Fruit fly (Drosophila melanogaster) whole organism, embryonic: ENCODE data around the gene CG9184.
A peak's percentile ranks its signal among the peaks of the same experiment; 100 is the strongest.

Experiments used
- Antp ChIP-seq: fragments of 200-800 bp; sonication (Bioruptor generic); optimal IDR thresholded peaks from 3 replicates; lab custom pipeline; 2016; ENCODE audit warnings: missing biosample characterization, missing genetic modification characterization
- CG10209 ChIP-seq: fragments of 200-800 bp; sonication (Bioruptor generic); optimal IDR thresholded peaks from 3 replicates; lab custom pipeline; 2017; ENCODE audit warnings: missing biosample characterization, mild to moderate bottlenecking, missing genetic modification characterization, missing genetic modification reagents
- CG11093 ChIP-seq: fragments of 200-800 bp; sonication (Bioruptor generic); IDR thresholded peaks from 3 replicates; pipeline ENCODE4 v1.3.6; 2022; ENCODE audit warnings: missing biosample characterization, missing genetic modification characterization
- CG11504 ChIP-seq: fragments of 200-800 bp; sonication (Bioruptor generic); optimal IDR thresholded peaks from 3 replicates; lab custom pipeline; 2019; ENCODE audit warnings: missing biosample characterization, mild to moderate bottlenecking, missing genetic modification characterization, moderate library complexity
- CG15601 ChIP-seq: fragments of 200-800 bp; sonication (Bioruptor generic); optimal IDR thresholded peaks from 3 replicates; lab custom pipeline; 2019; ENCODE audit warnings: missing biosample characterization, mild to moderate bottlenecking, missing genetic modification characterization, moderate library complexity
- CG17361 ChIP-seq: fragments of 200-800 bp; sonication (Bioruptor generic); IDR thresholded peaks from 3 replicates; pipeline ENCODE4 v1.3.6; 2022; ENCODE audit warnings: missing biosample characterization, missing genetic modification characterization
- CG18599 ChIP-seq: fragments of 200-800 bp; sonication (Bioruptor generic); optimal IDR thresholded peaks from 3 replicates; lab custom pipeline; 2017; ENCODE audit warnings: missing biosample characterization, missing genetic modification characterization, mild to moderate bottlenecking, moderate library complexity, missing genetic modification reagents
- CG2120 ChIP-seq: fragments of 200-800 bp; sonication (Bioruptor generic); optimal IDR thresholded peaks from 3 replicates; lab custom pipeline; 2016; ENCODE audit warnings: missing biosample characterization, missing genetic modification characterization
- CG2678 ChIP-seq: fragments of 200-800 bp; sonication (Bioruptor generic); optimal IDR thresholded peaks from 3 replicates; lab custom pipeline; 2019; ENCODE audit warnings: missing biosample characterization, mild to moderate bottlenecking, missing genetic modification characterization, moderate library complexity
- CG2712 ChIP-seq: fragments of 200-800 bp; optimal IDR thresholded peaks from 3 replicates; lab custom pipeline; 2019; ENCODE audit warnings: missing biosample characterization, mild to moderate bottlenecking, missing genetic modification characterization, moderate library complexity
- CG31388 ChIP-seq: fragments of 200-800 bp; sonication (Bioruptor generic); optimal IDR thresholded peaks from 2 replicates; lab custom pipeline; 2016; ENCODE audit warnings: missing biosample characterization, missing genetic modification characterization
- CG31441 ChIP-seq: fragments of 200-800 bp; sonication (Bioruptor generic); IDR thresholded peaks from 2 replicates; pipeline ENCODE4 v1.3.6; 2022; ENCODE audit warnings: missing biosample characterization, missing genetic modification characterization
- CG3281 ChIP-seq: fragments of 200-800 bp; sonication (Bioruptor generic); optimal IDR thresholded peaks from 3 replicates; lab custom pipeline; 2017; ENCODE audit warnings: missing biosample characterization, mild to moderate bottlenecking, missing genetic modification characterization
- CG34376 ChIP-seq: fragments of 200-800 bp; sonication (Bioruptor generic); optimal IDR thresholded peaks from 2 replicates; lab custom pipeline; 2018; ENCODE audit warnings: missing biosample characterization, mild to moderate bottlenecking, missing genetic modification characterization
- CG4730 ChIP-seq: fragments of 200-800 bp; sonication (Bioruptor generic); IDR thresholded peaks from 2 replicates; pipeline ENCODE4 v1.3.6; 2022; ENCODE audit warnings: missing biosample characterization, missing genetic modification characterization
- CG5953 ChIP-seq: fragments of 200-800 bp; sonication (Bioruptor generic); IDR thresholded peaks from 2 replicates; pipeline ENCODE4 v1.3.6; 2022; ENCODE audit warnings: missing biosample characterization, missing genetic modification characterization
- CG6689 ChIP-seq: fragments of 200-800 bp; sonication (Bioruptor generic); IDR thresholded peaks from 2 replicates; pipeline ENCODE4 v1.3.6; 2022; ENCODE audit warnings: missing biosample characterization, missing genetic modification characterization
- CG7839 ChIP-seq: fragments of 200-800 bp; sonication (Bioruptor generic); optimal IDR thresholded peaks from 3 replicates; lab custom pipeline; 2018; ENCODE audit warnings: missing biosample characterization, mild to moderate bottlenecking, missing genetic modification characterization, moderate library complexity
- CG8290 ChIP-seq, 3 experiments: fragments of 200-800 bp; sonication (Bioruptor generic); optimal IDR thresholded peaks; 2 replicates each; lab custom pipeline; 2016 to 2019; ENCODE audit warnings: missing biosample characterization in 3 of 3, missing genetic modification characterization in 3 of 3, mild to moderate bottlenecking in 2 of 3, moderate library complexity in 1 of 3
- CG9727 ChIP-seq: fragments of 200-800 bp; sonication (Bioruptor generic); optimal IDR thresholded peaks from 3 replicates; lab custom pipeline; 2017; ENCODE audit warnings: missing biosample characterization, mild to moderate bottlenecking, missing genetic modification characterization
- Chrac-16 ChIP-seq: fragments of 200-800 bp; sonication (Bioruptor generic); optimal IDR thresholded peaks from 3 replicates; lab custom pipeline; 2016; ENCODE audit warnings: missing biosample characterization, missing genetic modification characterization
- Deaf1 ChIP-seq: fragments of 200-800 bp; optimal IDR thresholded peaks from 3 replicates; lab custom pipeline; 2019; ENCODE audit warnings: missing biosample characterization, mild to moderate bottlenecking, missing genetic modification characterization, moderate library complexity
- Drgx ChIP-seq: fragments of 200-800 bp; sonication (Bioruptor generic); IDR thresholded peaks from 2 replicates; pipeline ENCODE4 v1.3.6; 2022; ENCODE audit warnings: missing biosample characterization, missing genetic modification characterization
- Hmr ChIP-seq: fragments of 200-800 bp; sonication (Bioruptor generic); optimal IDR thresholded peaks from 3 replicates; lab custom pipeline; 2017; ENCODE audit warnings: mild to moderate bottlenecking, missing biosample characterization, missing genetic modification reagents, missing genetic modification characterization
- Hr39 ChIP-seq: fragments of >200 bp; optimal IDR thresholded peaks from 2 replicates; lab custom pipeline; 2017
- Hr51 ChIP-seq, 2 experiments: fragments of 200-800 bp; sonication (Bioruptor generic); optimal IDR thresholded peaks; 2 replicates in 1 of 2; 3 replicates in 1 of 2; lab custom pipeline; 2016 to 2018; ENCODE audit warnings: missing biosample characterization in 2 of 2, missing genetic modification characterization in 2 of 2, mild to moderate bottlenecking in 1 of 2, moderate library complexity in 1 of 2
- MESR4 ChIP-seq: fragments of 200-800 bp; sonication (Bioruptor generic); optimal IDR thresholded peaks from 2 replicates; lab custom pipeline; 2018; ENCODE audit warnings: missing biosample characterization, mild to moderate bottlenecking, missing genetic modification characterization, moderate library complexity
- Max ChIP-seq: fragments of 200-800 bp; sonication (Bioruptor generic); optimal IDR thresholded peaks from 2 replicates; lab custom pipeline; 2016; ENCODE audit warnings: missing biosample characterization, mild to moderate bottlenecking, missing genetic modification characterization
- NC2α ChIP-seq: fragments of 200-800 bp; sonication (Bioruptor generic); optimal IDR thresholded peaks from 2 replicates; lab custom pipeline; 2016; ENCODE audit warnings: missing biosample characterization, missing genetic modification characterization
- NFAT ChIP-seq: fragments of 200-800 bp; sonication (Bioruptor generic); IDR thresholded peaks from 2 replicates; pipeline ENCODE4 v1.3.6; 2022; ENCODE audit warnings: missing biosample characterization, missing genetic modification characterization
- Pdp1 ChIP-seq, 2 experiments: fragments of 200-800 bp; sonication (Bioruptor generic); optimal IDR thresholded peaks; 3 replicates each; lab custom pipeline; 2016; ENCODE audit warnings: missing biosample characterization in 2 of 2, missing genetic modification characterization in 2 of 2, mild to moderate bottlenecking in 1 of 2, moderate library complexity in 1 of 2
- Xbp1 ChIP-seq: fragments of 200-800 bp; sonication (Bioruptor generic); optimal IDR thresholded peaks from 3 replicates; lab custom pipeline; 2016; ENCODE audit warnings: missing biosample characterization, mild to moderate bottlenecking, missing genetic modification characterization
- cas ChIP-seq: fragments of 200-800 bp; sonication (Bioruptor generic); IDR thresholded peaks from 2 replicates; pipeline ENCODE4 v1.3.6; 2022; ENCODE audit warnings: missing biosample characterization, missing genetic modification characterization
- gem ChIP-seq: fragments of 200-800 bp; sonication (Bioruptor generic); optimal IDR thresholded peaks from 2 replicates; lab custom pipeline; 2019; ENCODE audit warnings: missing biosample characterization, mild to moderate bottlenecking, missing genetic modification characterization, moderate library complexity
- ham ChIP-seq: fragments of 200-800 bp; sonication (Bioruptor generic); IDR thresholded peaks from 2 replicates; pipeline ENCODE4 v1.3.6; 2022; ENCODE audit warnings: missing biosample characterization, missing genetic modification characterization
- insv ChIP-seq, 2 experiments: fragments of 200-800 bp; sonication (Bioruptor generic); optimal IDR thresholded peaks; 3 replicates each; lab custom pipeline; 2016 to 2018; ENCODE audit warnings: missing biosample characterization in 2 of 2, missing genetic modification characterization in 2 of 2
- lbe ChIP-seq: fragments of 200-800 bp; sonication (Bioruptor generic); optimal IDR thresholded peaks from 2 replicates; lab custom pipeline; 2016; ENCODE audit warnings: missing biosample characterization, mild to moderate bottlenecking, missing genetic modification characterization
- lilli ChIP-seq: fragments of 200-800 bp; sonication (Bioruptor generic); optimal IDR thresholded peaks from 3 replicates; lab custom pipeline; 2016; ENCODE audit warnings: missing biosample characterization, missing genetic modification characterization
- rib ChIP-seq: fragments of 200-800 bp; sonication (Bioruptor generic); IDR thresholded peaks from 2 replicates; pipeline ENCODE4 v1.3.6; 2022; ENCODE audit warnings: missing biosample characterization, missing genetic modification characterization
- salm ChIP-seq: fragments of 200-800 bp; sonication (Bioruptor generic); optimal IDR thresholded peaks from 2 replicates; lab custom pipeline; 2018; ENCODE audit warnings: missing biosample characterization, mild to moderate bottlenecking, missing genetic modification characterization
- sd ChIP-seq: fragments of 200-800 bp; sonication (Bioruptor generic); optimal IDR thresholded peaks from 3 replicates; lab custom pipeline; 2018; ENCODE audit warnings: missing biosample characterization, mild to moderate bottlenecking, missing genetic modification characterization, moderate library complexity
- slbo ChIP-seq: fragments of 200-800 bp; sonication (Bioruptor generic); IDR thresholded peaks from 2 replicates; pipeline ENCODE4 v1.3.6; 2022; ENCODE audit warnings: missing biosample characterization, missing genetic modification characterization
- sug ChIP-seq: fragments of 200-800 bp; optimal IDR thresholded peaks from 2 replicates; lab custom pipeline; 2019; ENCODE audit warnings: missing biosample characterization, mild to moderate bottlenecking, missing genetic modification characterization, moderate library complexity
- tna ChIP-seq: fragments of 200-800 bp; sonication (Bioruptor generic); IDR thresholded peaks from 2 replicates; pipeline ENCODE4 v1.3.6; 2022; ENCODE audit warnings: missing biosample characterization, missing genetic modification characterization; ENCODE audit not compliant: partially characterized antibody
- unpg ChIP-seq: fragments of 200-800 bp; sonication (Bioruptor generic); optimal IDR thresholded peaks from 3 replicates; lab custom pipeline; 2018; ENCODE audit warnings: missing biosample characterization, mild to moderate bottlenecking, missing genetic modification characterization, moderate library complexity

Gene CG9184

dm6 chr3L:1320931-1321556 lies 1.6 kb downstream of the CG9184 start (continued):
- TF ChIP-seq Drgx (GFP tag; lab: Robert Waterston, UW) (no peak), Hmr (no peak), NC2α (GFP tag; lab: Kevin White, UChicago) (no peak), lbe (GFP tag; lab: Kevin White, UChicago) (peak; percentile 58), Hr39 (lab: Kevin White, UChicago) (no peak), CG2678 (no peak), Hr51 (GFP tag; optimal IDR thresholded peaks at IDR 0.05; lab: Kevin White, UChicago) (no peak), slbo (GFP tag; lab: Robert Waterston, UW) (no peak), insv (GFP tag; optimal IDR thresholded peaks at IDR 0.05; lab: Kevin White, UChicago) (no peak), sd (tag; lab: Kevin White, UChicago) (no peak), Deaf1 (tag; lab: Kevin White, UChicago) (no peak), Antp (GFP tag; lab: Kevin White, UChicago) (no peak), CG31388 (GFP tag; lab: Kevin White, UChicago) (no peak), rib (GFP tag; lab: Robert Waterston, UW) (0 out of 2 replicates have a peak, but pooled peaks have one; percentile 49)

- TF ChIP-seq CG3281 (peak; percentile 49), tna (GFP tag; lab: Robert Waterston, UW) (no peak), Chrac-16 (GFP tag; lab: Kevin White, UChicago) (no peak), CG2712 (peak; percentile 2), CG2678 (peak; percentile 49), CG2120 (GFP tag; lab: Kevin White, UChicago) (peak; percentile 45), CG15601 (tag; lab: Kevin White, UChicago) (peak; percentile 39), NFAT (GFP tag; lab: Robert Waterston, UW) (no peak), CG10209 (GFP tag; lab: Kevin White, UChicago) (peak; percentile 14), ham (GFP tag; lab: Robert Waterston, UW) (no peak), CG5953 (GFP tag; lab: Robert Waterston, UW) (peak; percentile 49; the same call in 1 of the 2 replicates), CG11504 (peak; percentile 54), CG4730 (GFP tag; lab: Robert Waterston, UW) (no peak), CG34376 (no peak), gem (tag; lab: Kevin White, UChicago) (peak; percentile 40), Max (GFP tag; lab: Kevin White, UChicago) (peak; percentile 16), sug (tag; lab: Kevin White, UChicago) (peak; percentile 9), CG18599 (GFP tag; lab: Kevin White, UChicago) (peak; percentile 22), unpg (GFP tag; lab: Kevin White, UChicago) (peak; percentile 8), CG17361 (GFP tag; lab: Robert Waterston, UW) (0 out of 3 replicates have a peak, but pooled peaks have one; percentile 23), Pdp1 (GFP tag; optimal IDR thresholded peaks at IDR 0.05; lab: Kevin White, UChicago) (peak in 1 of 2 experiments; percentile 21), slbo (GFP tag; lab: Robert Waterston, UW) (peak; percentile 29; the same call in 1 of the 2 replicates), Xbp1 (peak; percentile 15), CG31441 (GFP tag; lab: Robert Waterston, UW) (0 out of 2 replicates have a peak, but pooled peaks have one; percentile 20), MESR4 (GFP tag; lab: Kevin White, UChicago) (no peak), cas (GFP tag; lab: Robert Waterston, UW) (no peak), CG11093 (no peak), salm (tag; lab: Kevin White, UChicago) (peak; percentile 36), lilli (peak; percentile 25), CG8290 (GFP tag; optimal IDR thresholded peaks at IDR 0.05; lab: Kevin White, UChicago) (no peak), CG8290 (tag; optimal IDR thresholded peaks at IDR 0.05; lab: Kevin White, UChicago) (peak in 1 of 2 experiments; percentile 5), CG7839 (tag; lab: Kevin White, UChicago) (peak; percentile 38), CG9727 (GFP tag; lab: Kevin White, UChicago) (peak; percentile 4), Hr51 (GFP tag; optimal IDR thresholded peaks at IDR 0.05; lab: Kevin White, UChicago) (peak in 1 of 2 experiments; percentile 26), CG6689 (GFP tag; lab: Robert Waterston, UW) (0 out of 2 replicates have a peak, but pooled peaks have one; percentile 4)
Observed at dm6 chr3L:1320230-1320930, 2.2 kb downstream of the CG9184 start.
